Worm (Caenorhabditis elegans): ENCODE data around the gene srh-257.

- TF ChIP-seq ztf-11 (tag; optimal IDR thresholded peaks at IDR 0.05) (no peak), hlh-11 (tag; optimal IDR thresholded peaks at IDR 0.05) (no peak), daf-8 (GFP tag; IDR thresholded peaks at IDR 0.05) (no peak), mxl-2 (GFP tag; conservative IDR thresholded peaks at IDR 0.05) (no peak), unc-62 (GFP tag; optimal IDR thresholded peaks at IDR 0.05 in 1 of 2) (no peak), unc-62 (tag; optimal IDR thresholded peaks at IDR 0.05) (no peak), F49E8.2 (tag; optimal IDR thresholded peaks at IDR 0.05; ENCODE audit: borderline replicate concordance) (no peak), nhr-77 (tag; optimal IDR thresholded peaks at IDR 0.05) (no peak), fkh-10 (GFP tag; optimal IDR thresholded peaks at IDR 0.05) (no peak), hlh-30 (tag; optimal IDR thresholded peaks at IDR 0.05; ENCODE audit: insufficient read depth) (no peak), lim-7 (GFP tag; IDR thresholded peaks at IDR 0.05) (no peak)
These were observed 6.8 kb downstream of the srh-257 start, which contains the start of gene srh-264 for ce11 chrV:15413847-15414246.

Data from whole organism, L4 larva.